Fruit fly (Drosophila melanogaster) whole organism, prepupa: ENCODE measurements around the gene Usp8.

Experiments used
- CG10669 ChIP-seq: fragments of 200-800 bp; sonication (Bioruptor generic); optimal IDR thresholded peaks from 3 replicates; lab custom pipeline; 2018; ENCODE audit warnings: missing biosample characterization, mild to moderate bottlenecking, missing genetic modification characterization, moderate library complexity
- CG11294 ChIP-seq: fragments of 200-800 bp; sonication (Bioruptor generic); IDR thresholded peaks from 2 replicates; pipeline ENCODE4 v1.3.6; 2022; ENCODE audit warnings: missing biosample characterization, missing genetic modification characterization
- CG11762 ChIP-seq: fragments of 200-800 bp; sonication (Bioruptor generic); optimal IDR thresholded peaks from 3 replicates; lab custom pipeline; 2016; ENCODE audit warnings: missing biosample characterization, missing genetic modification characterization; ENCODE audit not compliant: insufficient read depth
- CG11902 ChIP-seq: fragments of 200-800 bp; sonication (Bioruptor generic); optimal IDR thresholded peaks from 3 replicates; lab custom pipeline; 2016; ENCODE audit warnings: missing biosample characterization, missing genetic modification characterization
- CG15336 ChIP-seq: fragments of 200-800 bp; sonication (Bioruptor generic); IDR thresholded peaks from 2 replicates; pipeline ENCODE4 v1.3.6; 2022; ENCODE audit warnings: missing biosample characterization, missing genetic modification characterization
- CG1621 ChIP-seq: fragments of 200-800 bp; sonication (Bioruptor generic); optimal IDR thresholded peaks from 3 replicates; lab custom pipeline; 2018; ENCODE audit warnings: missing biosample characterization, mild to moderate bottlenecking, missing genetic modification characterization
- CG16779 ChIP-seq: fragments of 200-800 bp; sonication (Bioruptor generic); optimal IDR thresholded peaks from 3 replicates; lab custom pipeline; 2017; ENCODE audit warnings: missing biosample characterization, mild to moderate bottlenecking, missing genetic modification characterization
- CG3032 ChIP-seq: fragments of 200-800 bp; optimal IDR thresholded peaks from 2 replicates; lab custom pipeline; 2019; ENCODE audit warnings: missing biosample characterization, mild to moderate bottlenecking, missing genetic modification characterization, moderate library complexity
- CG31627 ChIP-seq: fragments of 200-800 bp; sonication (Bioruptor generic); optimal IDR thresholded peaks from 3 replicates; lab custom pipeline; 2016; ENCODE audit warnings: missing biosample characterization, missing genetic modification characterization
- CG34406 ChIP-seq: fragments of 200-800 bp; sonication (Bioruptor generic); optimal IDR thresholded peaks from 3 replicates; lab custom pipeline; 2016; ENCODE audit warnings: missing biosample characterization, missing genetic modification characterization
- CG6792 ChIP-seq: fragments of 200-800 bp; sonication (Bioruptor generic); optimal IDR thresholded peaks from 3 replicates; lab custom pipeline; 2016; ENCODE audit warnings: missing biosample characterization, missing genetic modification characterization
- CG6854 ChIP-seq: fragments of 200-800 bp; sonication (Bioruptor generic); optimal IDR thresholded peaks from 2 replicates; lab custom pipeline; 2017; ENCODE audit warnings: missing biosample characterization, mild to moderate bottlenecking, missing genetic modification characterization
- CG8119 ChIP-seq: fragments of 200-800 bp; sonication (Bioruptor generic); IDR thresholded peaks from 3 replicates; pipeline ENCODE4 v1.3.6; 2022; ENCODE audit warnings: missing biosample characterization, missing genetic modification characterization
- CG8632 ChIP-seq: fragments of 200-800 bp; sonication (Bioruptor generic); optimal IDR thresholded peaks from 3 replicates; lab custom pipeline; 2016; ENCODE audit warnings: missing biosample characterization, missing genetic modification characterization
- CG9139 ChIP-seq: fragments of 200-800 bp; sonication (Bioruptor generic); optimal IDR thresholded peaks from 3 replicates; lab custom pipeline; 2017; ENCODE audit warnings: missing biosample characterization, mild to moderate bottlenecking, missing genetic modification characterization
- Eip75B ChIP-seq: fragments of 200-800 bp; sonication (Bioruptor generic); optimal IDR thresholded peaks from 3 replicates; lab custom pipeline; 2016; ENCODE audit warnings: missing biosample characterization, missing genetic modification characterization
- Eip78C ChIP-seq: fragments of 200-800 bp; sonication (Bioruptor generic); peaks from one replicate; lab custom pipeline; 2016; ENCODE audit warnings: missing biosample characterization, missing genetic modification characterization
- Eip93F ChIP-seq: fragments of 200-800 bp; sonication (Bioruptor generic); optimal IDR thresholded peaks from 2 replicates; lab custom pipeline; 2016; ENCODE audit warnings: missing biosample characterization, mild to moderate bottlenecking, missing genetic modification characterization
- Ets21C ChIP-seq: fragments of 200-800 bp; sonication (Bioruptor generic); optimal IDR thresholded peaks from 3 replicates; lab custom pipeline; 2016; ENCODE audit warnings: missing biosample characterization, missing genetic modification characterization
- Ets96B ChIP-seq: fragments of 200-800 bp; optimal IDR thresholded peaks from 2 replicates; lab custom pipeline; 2019; ENCODE audit warnings: missing biosample characterization, mild to moderate bottlenecking, missing genetic modification characterization, moderate library complexity
- Gug ChIP-seq: fragments of 200-800 bp; sonication (Bioruptor generic); IDR thresholded peaks from 2 replicates; pipeline ENCODE4 v1.3.6; 2022; ENCODE audit warnings: missing biosample characterization, missing genetic modification characterization
- Hr38 ChIP-seq: sonication (Bioruptor generic); optimal IDR thresholded peaks from 2 replicates; lab custom pipeline; 2016; ENCODE audit warnings: missing biosample characterization, missing genetic modification characterization
- Hr39 ChIP-seq: fragments of 200-800 bp; sonication (Bioruptor generic); optimal IDR thresholded peaks from 2 replicates; lab custom pipeline; 2016; ENCODE audit warnings: missing biosample characterization, missing genetic modification characterization
- Met ChIP-seq: fragments of 200-800 bp; sonication (Bioruptor generic); optimal IDR thresholded peaks from 3 replicates; lab custom pipeline; 2016; ENCODE audit warnings: missing biosample characterization, missing genetic modification characterization
- OdsH ChIP-seq: fragments of 200-800 bp; sonication (Bioruptor generic); optimal IDR thresholded peaks from 3 replicates; lab custom pipeline; 2016; ENCODE audit warnings: missing biosample characterization, missing genetic modification characterization
- Sox102F ChIP-seq: fragments of 200-800 bp; sonication (Bioruptor generic); optimal IDR thresholded peaks from 2 replicates; lab custom pipeline; 2016; ENCODE audit warnings: missing biosample characterization, mild to moderate bottlenecking, missing genetic modification characterization
- Sox15 ChIP-seq: fragments of 200-800 bp; sonication (Bioruptor generic); optimal IDR thresholded peaks from 3 replicates; lab custom pipeline; 2016; ENCODE audit warnings: missing biosample characterization, missing genetic modification characterization
- acj6 ChIP-seq: fragments of 200-800 bp; sonication (Bioruptor generic); optimal IDR thresholded peaks from 3 replicates; lab custom pipeline; 2016; ENCODE audit warnings: missing biosample characterization, missing genetic modification characterization
- cyc ChIP-seq: fragments of 200-800 bp; sonication (Bioruptor generic); optimal IDR thresholded peaks from 3 replicates; lab custom pipeline; 2016; ENCODE audit warnings: missing biosample characterization, missing genetic modification characterization
- dsx ChIP-seq: fragments of 200-800 bp; optimal IDR thresholded peaks from 3 replicates; lab custom pipeline; 2019; ENCODE audit warnings: missing biosample characterization, mild to moderate bottlenecking, missing genetic modification characterization, moderate library complexity; ENCODE audit not compliant: poor library complexity, severe bottlenecking
- eg ChIP-seq: fragments of 200-800 bp; sonication (Bioruptor generic); IDR thresholded peaks from 3 replicates; pipeline ENCODE4 v1.3.6; 2022; ENCODE audit warnings: missing biosample characterization, missing genetic modification characterization
- esn ChIP-seq: fragments of 200-800 bp; sonication (Bioruptor generic); optimal IDR thresholded peaks from 2 replicates; lab custom pipeline; 2016; ENCODE audit warnings: missing biosample characterization, mild to moderate bottlenecking, missing genetic modification characterization, moderate library complexity
- fd85E ChIP-seq: fragments of 200-800 bp; sonication (Bioruptor generic); optimal IDR thresholded peaks from 3 replicates; lab custom pipeline; 2016; ENCODE audit warnings: missing biosample characterization, missing genetic modification characterization
- fkh ChIP-seq: fragments of 200-800 bp; sonication (Bioruptor generic); optimal IDR thresholded peaks from 3 replicates; lab custom pipeline; 2017; ENCODE audit warnings: missing biosample characterization, mild to moderate bottlenecking, missing genetic modification characterization, moderate library complexity
- lz ChIP-seq: fragments of 200-800 bp; sonication (Bioruptor generic); optimal IDR thresholded peaks from 3 replicates; lab custom pipeline; 2016; ENCODE audit warnings: missing biosample characterization, missing genetic modification characterization
- net ChIP-seq: fragments of 200-800 bp; sonication (Bioruptor generic); optimal IDR thresholded peaks from 3 replicates; lab custom pipeline; 2016; ENCODE audit warnings: missing biosample characterization, missing genetic modification characterization
- pdm3 ChIP-seq: fragments of 200-800 bp; sonication (Bioruptor generic); optimal IDR thresholded peaks from 3 replicates; lab custom pipeline; 2016; ENCODE audit warnings: missing biosample characterization, missing genetic modification characterization
- ss ChIP-seq, 2 experiments: fragments of 200-800 bp; sonication (Bioruptor generic); optimal IDR thresholded peaks; 2 replicates in 1 of 2; 3 replicates in 1 of 2; lab custom pipeline; 2017 to 2018; ENCODE audit warnings: mild to moderate bottlenecking in 2 of 2, missing biosample characterization in 2 of 2, missing genetic modification characterization in 2 of 2, moderate library complexity in 1 of 2
- svp ChIP-seq: fragments of 200-800 bp; sonication (Bioruptor generic); peaks from one replicate; lab custom pipeline; 2016; ENCODE audit warnings: missing biosample characterization, missing genetic modification characterization
- vri ChIP-seq: fragments of 200-800 bp; sonication (Bioruptor generic); optimal IDR thresholded peaks from 3 replicates; lab custom pipeline; 2016; ENCODE audit warnings: missing biosample characterization, mild to moderate bottlenecking, missing genetic modification characterization

Gene Usp8

DNA sequence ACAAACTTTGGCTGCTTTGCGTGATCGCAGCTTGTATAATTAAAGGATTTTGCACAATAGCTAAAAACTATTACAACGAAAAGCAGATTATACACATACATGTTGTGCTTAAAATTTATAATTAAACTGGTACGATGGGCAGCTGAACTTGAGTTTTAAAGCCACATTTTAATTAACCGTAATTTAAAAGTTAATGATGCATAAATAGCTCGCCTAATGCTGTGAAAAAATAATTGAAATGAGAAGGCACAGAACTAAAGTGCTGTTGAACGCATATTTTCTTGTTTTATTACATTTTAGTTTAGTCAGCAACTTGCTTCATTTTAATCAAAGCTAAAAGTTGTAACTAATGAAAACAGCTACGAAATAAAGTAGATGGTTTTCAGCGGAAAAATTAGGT is 4.4 kb upstream of the Usp8 start, which contains the start of gene Obp93a:
Gene Obp93a (minus strand): TSS at position 101 of the 400 bp plus-strand sequence.
- TF ChIP-seq esn (GFP tag; lab: Kevin White, UChicago) (no peak), CG34406 (GFP tag; lab: Kevin White, UChicago) (no peak), Sox15 (GFP tag; lab: Kevin White, UChicago) (no peak), CG11762 (GFP tag; lab: Kevin White, UChicago) (no peak), CG9139 (GFP tag; lab: Kevin White, UChicago) (no peak), Eip93F (GFP tag; lab: Kevin White, UChicago) (no peak), CG11294 (GFP tag; lab: Robert Waterston, UW) (no peak), cyc (GFP tag; lab: Kevin White, UChicago) (no peak), pdm3 (GFP tag; lab: Kevin White, UChicago) (no peak), Eip75B (GFP tag; lab: Kevin White, UChicago) (no peak), ss (GFP tag; optimal IDR thresholded peaks at IDR 0.05; lab: Kevin White, UChicago) (no peak), CG3032 (tag; lab: Kevin White, UChicago) (no peak), Ets96B (tag; lab: Kevin White, UChicago) (no peak), fd85E (GFP tag; lab: Kevin White, UChicago) (no peak), net (no peak), Ets21C (GFP tag; lab: Kevin White, UChicago) (no peak), CG10669 (GFP tag; lab: Kevin White, UChicago) (no peak)

DNA sequence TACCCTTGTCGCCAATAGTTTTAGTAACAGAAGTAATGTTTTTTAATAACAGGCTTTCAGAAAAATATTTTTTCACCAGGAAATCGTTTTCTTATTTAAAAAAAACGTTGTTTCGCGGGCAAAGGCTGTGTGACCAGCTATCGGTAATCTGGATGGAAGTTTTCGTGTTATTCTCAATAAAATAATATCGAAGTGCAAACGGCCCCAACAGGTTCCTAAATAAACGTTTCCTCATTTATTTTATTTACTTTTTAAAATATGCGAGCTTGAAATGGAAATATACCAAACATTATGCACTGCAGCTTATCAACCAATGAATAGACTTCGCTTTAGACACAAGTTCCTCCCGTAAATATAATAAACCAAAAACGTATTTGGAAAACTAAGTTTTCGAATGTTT is 4.0 kb upstream of the Usp8 start, which contains the start of gene Ice2:
Gene Ice2 (plus strand): TSS at position 167 of the 400 bp plus-strand sequence.
- TF ChIP-seq esn (GFP tag; lab: Kevin White, UChicago) (peak; percentile 20), Eip78C (GFP tag; lab: Kevin White, UChicago) (no peak), CG8632 (GFP tag; lab: Kevin White, UChicago) (no peak), CG1621 (tag; lab: Kevin White, UChicago) (no peak), CG15336 (no peak), Sox102F (GFP tag; lab: Kevin White, UChicago) (no peak), svp (GFP tag; lab: Kevin White, UChicago) (no peak)

- no peak for TF ChIP-seq CG31627
- TF ChIP-seq Met (GFP tag; lab: Kevin White, UChicago) = no peak
- TF ChIP-seq CG6854 = no peak
- TF ChIP-seq CG11762 (GFP tag; lab: Kevin White, UChicago) = no peak
- no peak for TF ChIP-seq CG3032 (tag; lab: Kevin White, UChicago)
- no peak for TF ChIP-seq acj6 (GFP tag; lab: Kevin White, UChicago)
- TF ChIP-seq CG8119 = no peak
- no peak for TF ChIP-seq vri
- no peak for TF ChIP-seq CG16779
- TF ChIP-seq cyc (GFP tag; lab: Kevin White, UChicago) = no peak
Observed at dm6 chr3R:21133517-21133916, 545 bp upstream of the Usp8 start, which contains the start of gene Trm7-34. TSS of gene Trm7-34 (minus strand) at chr3R:21133881.

DNA sequence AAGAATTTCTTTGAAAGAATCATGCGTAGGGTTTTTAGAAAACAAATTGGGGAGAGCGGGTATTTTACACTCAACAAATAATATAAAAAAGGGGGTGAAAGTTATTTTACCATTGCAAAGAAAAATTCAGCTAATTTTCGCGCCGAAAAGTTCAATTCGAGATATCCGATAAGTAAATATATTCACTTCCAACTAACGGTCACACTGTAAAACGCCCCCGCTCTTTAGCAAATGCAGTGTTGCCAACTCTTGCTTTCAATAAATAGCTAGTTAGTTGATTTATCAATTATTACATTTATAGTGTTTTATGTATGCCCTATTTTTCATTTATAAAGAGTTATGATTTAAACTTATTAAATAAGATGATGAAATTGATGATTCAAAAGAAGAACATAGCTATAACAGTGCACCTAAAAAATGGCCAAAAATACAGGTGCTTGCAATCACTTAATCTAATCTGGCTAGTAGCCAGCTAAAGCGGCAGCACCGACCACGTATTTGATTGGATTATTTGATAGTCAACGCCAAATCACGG is 4.2 kb downstream of the Usp8 start, which contains the start of gene meigo:
Gene meigo (plus strand): TSS at position 51 of the 535 bp plus-strand sequence.
- TF ChIP-seq CG3032 (tag; lab: Kevin White, UChicago) (peak; percentile 76), CG11762 (GFP tag; lab: Kevin White, UChicago) (no peak), eg (GFP tag; lab: Robert Waterston, UW) (peak; percentile 50; the same call in 1 of the 3 replicates), CG8632 (GFP tag; lab: Kevin White, UChicago) (no peak), Eip93F (GFP tag; lab: Kevin White, UChicago) (no peak), Hr39 (GFP tag; lab: Kevin White, UChicago) (peak; percentile 64), CG15336 (no peak), CG31627 (peak; percentile 65), Sox15 (GFP tag; lab: Kevin White, UChicago) (peak; percentile 25), Hr38 (no peak), CG6792 (GFP tag; lab: Kevin White, UChicago) (peak; percentile 47), CG11294 (GFP tag; lab: Robert Waterston, UW) (peak; percentile 16; the same call in 1 of the 2 replicates), esn (GFP tag; lab: Kevin White, UChicago) (peak; percentile 72), OdsH (GFP tag; lab: Kevin White, UChicago) (no peak), Ets96B (tag; lab: Kevin White, UChicago) (peak; percentile 48), CG34406 (GFP tag; lab: Kevin White, UChicago) (no peak), lz (GFP tag; lab: Kevin White, UChicago) (peak; percentile 64), dsx (GFP tag; lab: Kevin White, UChicago) (no peak), fkh (GFP tag; lab: Kevin White, UChicago) (peak; percentile 80), Gug (GFP tag; lab: Robert Waterston, UW) (no peak), CG11902 (GFP tag; lab: Kevin White, UChicago) (peak; percentile 30)
- TF ChIP-seq, all 60 proteins: peak for 12
